Worm (Caenorhabditis elegans): ENCODE measurements around the gene gphr-1.

gphr-1 gene

ce11 chrIII:12207574-12207973 is 11.3 kb upstream of the gphr-1 start:
- no peak for TF ChIP-seq pha-2 (tag; optimal IDR thresholded peaks at IDR 0.05)

- TF ChIP-seq ceh-6 (GFP tag; optimal IDR thresholded peaks at IDR 0.05) (no peak), elt-4 (tag; optimal IDR thresholded peaks at IDR 0.05) (no peak), hlh-30 (tag; optimal IDR thresholded peaks at IDR 0.05; ENCODE audit: insufficient read depth) (no peak), lin-11 (tag; optimal IDR thresholded peaks at IDR 0.05) (no peak), sdc-2 (tag; optimal IDR thresholded peaks at IDR 0.05) (no peak), npax-4 (tag; optimal IDR thresholded peaks at IDR 0.05) (no peak), rnt-1 (tag; optimal IDR thresholded peaks at IDR 0.05) (no peak), ceh-48 (tag; optimal IDR thresholded peaks at IDR 0.05) (no peak), Y22D7AL.16 (tag; optimal IDR thresholded peaks at IDR 0.05) (no peak), hlh-13 (GFP tag; optimal IDR thresholded peaks at IDR 0.05) (no peak), ceh-18 (tag; optimal IDR thresholded peaks at IDR 0.05) (no peak), ceh-31 (tag; optimal IDR thresholded peaks at IDR 0.05) (no peak), ceh-9 (tag; optimal IDR thresholded peaks at IDR 0.05) (no peak), nhr-232 (tag; optimal IDR thresholded peaks at IDR 0.05) (no peak), pros-1 (tag; optimal IDR thresholded peaks at IDR 0.05) (no peak), unc-42 (tag; optimal IDR thresholded peaks at IDR 0.05) (no peak)
Measured at ce11 chrIII:12215596-12215995, 3.3 kb upstream of the gphr-1 start, which contains the start of gene Y75B8A.13. TSS of gene Y75B8A.13 (minus strand) at chrIII:12215696.

ce11 chrIII:12218078-12218477 is 769 bp upstream of the gphr-1 start:
- TF ChIP-seq madf-2 (tag; optimal IDR thresholded peaks at IDR 0.05) (no peak), sdc-2 (tag; optimal IDR thresholded peaks at IDR 0.05) (no peak), zip-5 (tag; optimal IDR thresholded peaks at IDR 0.05) (no peak), nhr-232 (tag; optimal IDR thresholded peaks at IDR 0.05) (no peak), syd-9 (tag; optimal IDR thresholded peaks at IDR 0.05) (no peak), ahr-1 (tag; optimal IDR thresholded peaks at IDR 0.05) (no peak), Y22D7AL.16 (tag; optimal IDR thresholded peaks at IDR 0.05) (no peak), ceh-48 (tag; optimal IDR thresholded peaks at IDR 0.05) (no peak), fkh-6 (tag; optimal IDR thresholded peaks at IDR 0.05) (no peak), ceh-30 (tag; optimal IDR thresholded peaks at IDR 0.05) (no peak), che-1 (tag; optimal IDR thresholded peaks at IDR 0.05) (no peak), hlh-6 (tag; optimal IDR thresholded peaks at IDR 0.05) (no peak), pqm-1 (tag; optimal IDR thresholded peaks at IDR 0.05) (no peak), sox-2 (GFP tag; IDR thresholded peaks at IDR 0.05) (no peak), ttx-3 (tag; optimal IDR thresholded peaks at IDR 0.05) (no peak), C38D4.7 (GFP tag; optimal IDR thresholded peaks at IDR 0.05) (no peak), pat-9 (tag; optimal IDR thresholded peaks at IDR 0.05) (no peak), pag-3 (tag; optimal IDR thresholded peaks at IDR 0.05; ENCODE audit: borderline replicate concordance) (no peak)

- no peak for TF ChIP-seq tbx-7 (tag; optimal IDR thresholded peaks at IDR 0.05)
- TF ChIP-seq ceh-22 (tag; optimal IDR thresholded peaks at IDR 0.05), result no peak
- TF ChIP-seq nfya-1 (tag; optimal IDR thresholded peaks at IDR 0.05), result peak; percentile 56
- no peak for TF ChIP-seq sox-2 (GFP tag; IDR thresholded peaks at IDR 0.05)
Measured at ce11 chrIII:12220820-12221219, 2.0 kb downstream of the gphr-1 start.

ce11 chrIII:12221452-12221851 is 2.6 kb downstream of the gphr-1 start:
- TF ChIP-seq nfya-1 (tag; optimal IDR thresholded peaks at IDR 0.05) (peak; percentile 66), sox-4 (tag; optimal IDR thresholded peaks at IDR 0.05) (no peak), fkh-10 (GFP tag; optimal IDR thresholded peaks at IDR 0.05) (no peak), ceh-22 (tag; optimal IDR thresholded peaks at IDR 0.05) (no peak), hlh-8 (tag; optimal IDR thresholded peaks at IDR 0.05) (no peak)

Measured in whole organism, late embryonic.